Worm (Caenorhabditis elegans) whole organism, midembryonic: ENCODE data around the gene F21D9.8.

Experiments
- flt-1 ChIP-seq: fragments of 200-800 bp; sonication (Bioruptor generic); IDR thresholded peaks from 2 replicates; pipeline ENCODE4 v1.3.6; 2022; ENCODE audit warnings: missing genetic modification characterization, missing compliant biosample characterization
- med-1 ChIP-seq: sonication (generic microtip); optimal IDR thresholded peaks from 2 replicates; lab custom pipeline; 2017; ENCODE audit warnings: missing genetic modification characterization, mild to moderate bottlenecking, missing compliant biosample characterization, antibody characterized with exemption, missing genetic modification reagents; ENCODE audit not compliant: insufficient read depth

DNA sequence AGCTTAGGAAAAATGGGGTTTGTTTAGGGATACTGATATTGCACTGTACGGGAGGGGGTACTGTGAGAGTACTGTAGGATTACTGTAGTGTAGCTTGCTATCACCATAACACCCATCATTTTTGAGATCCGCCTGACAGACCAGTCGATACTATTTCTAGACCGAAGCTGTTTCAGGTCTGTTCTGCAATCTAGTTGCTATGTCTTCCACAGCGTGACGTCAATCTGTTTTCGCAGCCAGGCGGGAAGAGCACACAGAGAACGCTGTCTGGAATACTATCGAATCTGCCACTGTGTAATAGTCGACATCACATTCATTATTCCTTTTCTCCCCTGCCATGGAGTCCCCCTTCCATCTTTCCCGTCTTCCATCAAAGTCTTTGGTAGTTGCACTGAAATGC lies 27.9 kb downstream of the F21D9.8 start, which contains the start of gene F21D9.11:
- TF ChIP-seq med-1 (GFP tag; lab: Kevin White, UChicago) (no peak), flt-1 (no peak)
